Worm (Caenorhabditis elegans): ENCODE measurements around the gene dnj-14.

DNA sequence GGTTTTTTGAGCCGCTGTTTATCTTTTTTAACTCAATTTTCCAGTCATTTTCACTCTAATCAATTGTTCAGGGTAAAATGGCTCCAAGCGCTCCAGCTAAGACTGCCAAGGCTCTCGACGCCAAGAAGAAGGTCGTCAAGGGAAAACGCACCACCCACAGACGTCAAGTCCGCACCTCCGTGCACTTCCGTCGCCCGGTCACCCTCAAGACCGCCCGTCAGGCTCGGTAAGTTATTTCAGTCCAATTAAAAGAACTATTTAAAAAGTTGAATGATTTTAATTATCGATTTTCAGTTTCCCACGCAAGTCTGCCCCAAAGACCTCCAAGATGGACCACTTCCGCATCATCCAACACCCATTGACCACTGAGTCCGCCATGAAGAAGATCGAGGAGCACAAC, 3.6 kb upstream of the dnj-14 start, which contains the start of gene rpl-25.1:
- no peak for TF ChIP-seq grh-1 (GFP tag; IDR thresholded peaks at IDR 0.05)
- TF ChIP-seq zag-1 (tag; optimal IDR thresholded peaks at IDR 0.05) = no peak
- TF ChIP-seq dpl-1 (GFP tag; optimal IDR thresholded peaks at IDR 0.05) = no peak
- no peak for TF ChIP-seq skn-1 (tag; optimal IDR thresholded peaks at IDR 0.05)
- TF ChIP-seq dsc-1 (tag; optimal IDR thresholded peaks at IDR 0.05) = no peak
- TF ChIP-seq ztf-11 (tag; optimal IDR thresholded peaks at IDR 0.05) = no peak
- no peak for TF ChIP-seq sptf-1 (tag; optimal IDR thresholded peaks at IDR 0.05)
- TF ChIP-seq nhr-28 (tag; optimal IDR thresholded peaks at IDR 0.05) = no peak
- no peak for TF ChIP-seq lsy-2 (tag; optimal IDR thresholded peaks at IDR 0.05)
- no peak for TF ChIP-seq ama-1 (optimal IDR thresholded peaks at IDR 0.05)
- no peak for TF ChIP-seq snpc-4 (tag; optimal IDR thresholded peaks at IDR 0.05)
- no peak for TF ChIP-seq lin-15B (tag; optimal IDR thresholded peaks at IDR 0.05)
- TF ChIP-seq egl-27 (tag; optimal IDR thresholded peaks at IDR 0.05) = no peak
- no peak for TF ChIP-seq elt-2 (tag; optimal IDR thresholded peaks at IDR 0.05)
